Fruit fly (Drosophila melanogaster) whole organism, pupa: Measurements from ENCODE around the gene Dph5.

Experiments
- CG10348 ChIP-seq: fragments of 200-800 bp; sonication (Bioruptor generic); IDR thresholded peaks from 2 replicates; pipeline ENCODE4 v1.3.6; 2022; ENCODE audit warnings: missing biosample characterization, missing genetic modification characterization
- CG12605 ChIP-seq: fragments of 200-800 bp; sonication (Bioruptor generic); IDR thresholded peaks from 2 replicates; pipeline ENCODE4 v1.3.6; 2022; ENCODE audit warnings: missing biosample characterization, missing genetic modification characterization
- CG13204 ChIP-seq: fragments of 200-800 bp; sonication (Bioruptor generic); optimal IDR thresholded peaks from 2 replicates; lab custom pipeline; 2018; ENCODE audit warnings: missing biosample characterization, mild to moderate bottlenecking, missing genetic modification characterization, moderate library complexity
- CG14655 ChIP-seq: fragments of 200-800 bp; sonication (Bioruptor generic); optimal IDR thresholded peaks from 3 replicates; lab custom pipeline; 2017; ENCODE audit warnings: mild to moderate bottlenecking, missing biosample characterization, missing genetic modification reagents, missing genetic modification characterization
- CG15710 ChIP-seq: fragments of 200-800 bp; sonication (Bioruptor generic); optimal IDR thresholded peaks from 2 replicates; lab custom pipeline; 2018; ENCODE audit warnings: missing biosample characterization, mild to moderate bottlenecking, missing genetic modification characterization, moderate library complexity
- CG17806 ChIP-seq: fragments of 200-800 bp; sonication (Bioruptor generic); optimal IDR thresholded peaks from 2 replicates; lab custom pipeline; 2018; ENCODE audit warnings: missing biosample characterization, mild to moderate bottlenecking, missing genetic modification characterization, moderate library complexity
- CG32121 ChIP-seq: fragments of 200-800 bp; sonication (Bioruptor generic); IDR thresholded peaks from 2 replicates; pipeline ENCODE4 v1.3.6; 2022; ENCODE audit warnings: missing biosample characterization, missing genetic modification characterization
- CG34367 ChIP-seq: fragments of 200-800 bp; sonication (Bioruptor generic); optimal IDR thresholded peaks from 2 replicates; lab custom pipeline; 2018; ENCODE audit warnings: missing biosample characterization, mild to moderate bottlenecking, missing genetic modification characterization
- CG4496 ChIP-seq: fragments of 200-800 bp; sonication (Bioruptor generic); IDR thresholded peaks from 3 replicates; pipeline ENCODE4 v1.3.6; 2022; ENCODE audit warnings: missing biosample characterization, missing genetic modification characterization
- CG8159 ChIP-seq: fragments of 200-800 bp; sonication (Bioruptor generic); optimal IDR thresholded peaks from 3 replicates; lab custom pipeline; 2018; ENCODE audit warnings: missing biosample characterization, mild to moderate bottlenecking, missing genetic modification characterization, moderate library complexity
- CG8301 ChIP-seq: fragments of 200-800 bp; sonication (Bioruptor generic); optimal IDR thresholded peaks from 2 replicates; lab custom pipeline; 2018; ENCODE audit warnings: missing biosample characterization, mild to moderate bottlenecking, missing genetic modification characterization
- CG9948 ChIP-seq: fragments of 200-800 bp; sonication (Bioruptor generic); optimal IDR thresholded peaks from 2 replicates; lab custom pipeline; 2018; ENCODE audit warnings: missing biosample characterization, mild to moderate bottlenecking, missing genetic modification characterization, moderate library complexity
- D1 ChIP-seq: fragments of 200-800 bp; sonication (Bioruptor generic); optimal IDR thresholded peaks from 2 replicates; lab custom pipeline; 2018; ENCODE audit warnings: missing biosample characterization, mild to moderate bottlenecking, missing genetic modification characterization, moderate library complexity
- EcR ChIP-seq: fragments of 200-800 bp; sonication (Bioruptor generic); optimal IDR thresholded peaks from 3 replicates; lab custom pipeline; 2019; ENCODE audit warnings: missing biosample characterization, missing genetic modification characterization, mild to moderate bottlenecking, moderate library complexity, missing genetic modification reagents
- Ets98B ChIP-seq: fragments of 200-800 bp; sonication (Bioruptor generic); IDR thresholded peaks from 2 replicates; pipeline ENCODE4 v1.3.6; 2022; ENCODE audit warnings: missing biosample characterization, missing genetic modification characterization
- Pif1A ChIP-seq: fragments of 200-800 bp; sonication (Bioruptor generic); optimal IDR thresholded peaks from 3 replicates; lab custom pipeline; 2016; ENCODE audit warnings: missing biosample characterization, missing genetic modification characterization
- Pif1B ChIP-seq: fragments of 200-800 bp; sonication (Bioruptor generic); optimal IDR thresholded peaks from 3 replicates; lab custom pipeline; 2016; ENCODE audit warnings: missing biosample characterization, missing genetic modification characterization
- Snoo ChIP-seq: fragments of 200-800 bp; sonication (Bioruptor generic); optimal IDR thresholded peaks from 3 replicates; lab custom pipeline; 2017; ENCODE audit warnings: missing biosample characterization, mild to moderate bottlenecking, missing genetic modification characterization, inconsistent platforms
- fd96Ca ChIP-seq: fragments of 200-800 bp; sonication (Bioruptor generic); IDR thresholded peaks from 3 replicates; pipeline ENCODE4 v1.3.6; 2022; ENCODE audit warnings: missing biosample characterization, missing genetic modification characterization
- gl ChIP-seq: fragments of 200-800 bp; sonication (Bioruptor generic); optimal IDR thresholded peaks from 2 replicates; lab custom pipeline; 2018; ENCODE audit warnings: missing biosample characterization, mild to moderate bottlenecking, missing genetic modification characterization
- rn ChIP-seq: fragments of 200-800 bp; sonication (Bioruptor generic); IDR thresholded peaks from 2 replicates; pipeline ENCODE4 v1.3.6; 2022; ENCODE audit warnings: missing biosample characterization, missing genetic modification characterization

The Dph5 gene

DNA sequence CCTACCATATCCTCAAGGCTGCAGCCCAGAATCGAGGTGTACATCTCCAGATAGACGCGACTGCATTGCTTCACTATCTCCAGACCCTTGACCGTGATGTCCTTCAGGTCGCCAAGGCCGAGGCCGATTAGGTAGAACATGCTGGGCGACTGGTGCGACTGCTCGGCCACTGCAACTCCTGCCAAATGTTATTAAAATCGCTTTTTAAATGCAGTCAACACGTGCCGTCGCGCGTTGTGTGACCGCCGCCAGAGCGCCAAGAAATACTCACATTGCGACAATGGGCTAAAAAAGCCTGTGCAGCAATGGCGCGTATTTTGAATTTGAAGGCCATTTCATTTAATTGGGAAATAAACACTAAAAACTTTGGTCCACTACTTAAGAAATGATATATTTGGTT, at the start of gene Dph5:
Gene Dph5, minus strand, starts transcription at position 245 of the 400 bp plus-strand sequence.
- no peak for TF ChIP-seq CG15710
- no peak for TF ChIP-seq gl (tag; lab: Kevin White, UChicago)
- TF ChIP-seq CG10348 = no peak
- no peak for TF ChIP-seq EcR (GFP tag; lab: Kevin White, UChicago)
- TF ChIP-seq CG17806 = no peak
- TF ChIP-seq CG12605 (GFP tag; lab: Robert Waterston, UW) = no peak
- TF ChIP-seq CG34367 (tag; lab: Kevin White, UChicago) = no peak
- no peak for TF ChIP-seq fd96Ca (GFP tag; lab: Robert Waterston, UW)
- TF ChIP-seq rn (GFP tag; lab: Robert Waterston, UW) = no peak
- no peak for TF ChIP-seq CG13204 (GFP tag; lab: Kevin White, UChicago)
- TF ChIP-seq CG32121 (GFP tag; lab: Robert Waterston, UW) = no peak
- no peak for TF ChIP-seq CG9948 (tag; lab: Kevin White, UChicago)
- no peak for TF ChIP-seq CG8159 (tag; lab: Kevin White, UChicago)
- TF ChIP-seq Pif1A (GFP tag; lab: Kevin White, UChicago) = no peak
- no peak for TF ChIP-seq Snoo (tag; lab: Kevin White, UChicago)

dm6 chr3R:22632181-22632580, 49.2 kb upstream of the Dph5 start:
- no peak for TF ChIP-seq CG13204 (GFP tag; lab: Kevin White, UChicago)
- TF ChIP-seq CG4496 (GFP tag; lab: Robert Waterston, UW) = no peak
- TF ChIP-seq CG9948 (tag; lab: Kevin White, UChicago) = no peak
- TF ChIP-seq gl (tag; lab: Kevin White, UChicago) = no peak
- no peak for TF ChIP-seq CG14655 (GFP tag; lab: Kevin White, UChicago)
- TF ChIP-seq CG8159 (tag; lab: Kevin White, UChicago) = no peak
- no peak for TF ChIP-seq D1
- no peak for TF ChIP-seq rn (GFP tag; lab: Robert Waterston, UW)
- no peak for TF ChIP-seq Pif1A (GFP tag; lab: Kevin White, UChicago)
- TF ChIP-seq CG10348 = no peak
- no peak for TF ChIP-seq EcR (GFP tag; lab: Kevin White, UChicago)
- no peak for TF ChIP-seq CG15710
- TF ChIP-seq fd96Ca (GFP tag; lab: Robert Waterston, UW) = no peak
- no peak for TF ChIP-seq CG17806
- TF ChIP-seq Pif1B = no peak
- TF ChIP-seq Ets98B (GFP tag; lab: Robert Waterston, UW) = no peak
- TF ChIP-seq CG32121 (GFP tag; lab: Robert Waterston, UW) = no peak
- TF ChIP-seq CG34367 (tag; lab: Kevin White, UChicago) = no peak
- TF ChIP-seq CG8301 = no peak
- no peak for TF ChIP-seq Snoo (tag; lab: Kevin White, UChicago)

- TF ChIP-seq rn (GFP tag; lab: Robert Waterston, UW) (no peak), EcR (GFP tag; lab: Kevin White, UChicago) (no peak), CG9948 (tag; lab: Kevin White, UChicago) (no peak), CG13204 (GFP tag; lab: Kevin White, UChicago) (no peak), Pif1A (GFP tag; lab: Kevin White, UChicago) (no peak), Snoo (tag; lab: Kevin White, UChicago) (no peak), gl (tag; lab: Kevin White, UChicago) (no peak), CG34367 (tag; lab: Kevin White, UChicago) (no peak), CG17806 (no peak), CG10348 (no peak), CG8301 (no peak), fd96Ca (GFP tag; lab: Robert Waterston, UW) (no peak), Ets98B (GFP tag; lab: Robert Waterston, UW) (no peak), Pif1B (no peak), D1 (no peak), CG4496 (GFP tag; lab: Robert Waterston, UW) (no peak), CG14655 (GFP tag; lab: Kevin White, UChicago) (no peak), CG15710 (no peak)
These were observed 48.1 kb upstream of the Dph5 start for dm6 chr3R:22631156-22631555.

dm6 chr3R:22629174-22629573, 46.1 kb upstream of the Dph5 start:
- TF ChIP-seq D1 (no peak), gl (tag; lab: Kevin White, UChicago) (no peak), CG9948 (tag; lab: Kevin White, UChicago) (no peak)
- TF ChIP-seq, all 21 proteins: peak for 0

- TF ChIP-seq CG12605 (GFP tag; lab: Robert Waterston, UW) (no peak), fd96Ca (GFP tag; lab: Robert Waterston, UW) (no peak), Pif1A (GFP tag; lab: Kevin White, UChicago) (peak; percentile 27), D1 (no peak), CG34367 (tag; lab: Kevin White, UChicago) (no peak), Snoo (tag; lab: Kevin White, UChicago) (peak; percentile 72), CG9948 (tag; lab: Kevin White, UChicago) (no peak), CG8301 (no peak), rn (GFP tag; lab: Robert Waterston, UW) (no peak), gl (tag; lab: Kevin White, UChicago) (no peak), CG15710 (peak; percentile 39), Pif1B (no peak), Ets98B (GFP tag; lab: Robert Waterston, UW) (no peak), CG4496 (GFP tag; lab: Robert Waterston, UW) (peak; percentile 13; the same call in 1 of the 3 replicates), CG17806 (no peak), CG13204 (GFP tag; lab: Kevin White, UChicago) (no peak), CG10348 (no peak), EcR (GFP tag; lab: Kevin White, UChicago) (no peak), CG32121 (GFP tag; lab: Robert Waterston, UW) (no peak), CG8159 (tag; lab: Kevin White, UChicago) (peak; percentile 7), CG14655 (GFP tag; lab: Kevin White, UChicago) (no peak)
These were observed 45.0 kb upstream of the Dph5 start for dm6 chr3R:22627936-22628513.
